Fruit fly (Drosophila melanogaster): Measurements from ENCODE around the gene PTPMT1.

Gene PTPMT1

DNA sequence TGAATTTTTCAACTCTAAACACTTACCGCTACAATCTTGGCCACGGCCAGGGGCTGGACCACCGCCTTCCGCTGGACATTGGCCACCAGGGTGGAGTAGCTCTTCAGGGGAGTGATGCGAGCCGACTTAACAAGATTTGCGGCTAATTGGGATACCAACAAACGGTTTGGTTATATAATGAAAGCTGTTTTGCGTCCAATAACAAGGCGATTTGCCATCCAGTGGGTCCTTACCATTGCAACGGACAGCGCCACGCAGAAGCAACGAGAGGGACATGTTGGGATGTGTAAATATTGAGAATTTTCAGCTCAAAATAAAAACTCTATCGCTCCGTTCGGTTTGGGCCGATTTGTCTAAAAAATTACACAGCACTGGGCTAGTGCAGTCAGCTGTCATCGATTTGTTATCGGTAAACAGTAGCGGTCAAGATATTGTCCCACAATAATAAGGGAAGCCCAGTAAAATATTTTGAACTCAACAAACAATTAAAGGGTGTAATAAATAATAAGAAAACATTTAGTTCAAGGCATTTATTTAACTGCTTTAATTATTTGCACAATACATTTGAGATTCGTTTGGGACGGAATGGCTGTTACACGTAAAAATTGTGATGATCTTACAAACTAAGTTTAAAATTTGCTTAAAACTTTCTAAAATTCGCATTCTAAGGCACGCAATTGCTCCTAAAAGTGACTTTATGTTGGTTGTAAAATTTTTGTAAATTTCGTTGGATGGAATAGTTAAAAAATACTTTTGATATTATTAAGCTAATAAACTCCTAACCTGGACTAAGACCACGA, 2.3 kb downstream of the PTPMT1 start, which contains the start of gene SdhD (continued):
- TF ChIP-seq CG15479 (GFP tag; optimal IDR thresholded peaks at IDR 0.05) (no peak), caup (GFP tag; optimal IDR thresholded peaks at IDR 0.05; ENCODE audit: severe bottlenecking) (no peak), org-1 (GFP tag; optimal IDR thresholded peaks at IDR 0.05) (no peak), dm (GFP tag; optimal IDR thresholded peaks at IDR 0.05) (no peak), HmgD (GFP tag; optimal IDR thresholded peaks at IDR 0.05) (no peak), CG6254 (GFP tag; optimal IDR thresholded peaks at IDR 0.05) (no peak), CG4617 (GFP tag; optimal IDR thresholded peaks at IDR 0.05; ENCODE audit: borderline replicate concordance) (peak; percentile 77), CrebB (tag; optimal IDR thresholded peaks at IDR 0.05) (no peak), ac (GFP tag; optimal IDR thresholded peaks at IDR 0.05) (no peak), Ssrp (tag; optimal IDR thresholded peaks at IDR 0.05) (no peak), lilli (GFP tag; optimal IDR thresholded peaks at IDR 0.05) (peak; percentile 58), D19A (tag; optimal IDR thresholded peaks at IDR 0.05) (no peak), Kr (GFP tag; optimal IDR thresholded peaks at IDR 0.05) (no peak), dan (GFP tag; IDR thresholded peaks at IDR 0.05) (no peak), unc-4 (GFP tag; IDR thresholded peaks at IDR 0.05; ENCODE audit: partially characterized antibody) (peak; percentile 48), CG15073 (GFP tag; optimal IDR thresholded peaks at IDR 0.05) (peak; percentile 99), Oaz (GFP tag; IDR thresholded peaks at IDR 0.05) (no peak), Bdp1 (GFP tag; optimal IDR thresholded peaks at IDR 0.05) (no peak), CG13894 (tag; optimal IDR thresholded peaks at IDR 0.05) (no peak), mam (GFP tag; optimal IDR thresholded peaks at IDR 0.05) (peak; percentile 47), CG1024 (GFP tag; IDR thresholded peaks at IDR 0.05) (no peak), Neu2 (GFP tag; optimal IDR thresholded peaks at IDR 0.05; ENCODE audit: borderline replicate concordance) (peak; percentile 66), CG2116 (GFP tag; optimal IDR thresholded peaks at IDR 0.05) (peak; percentile 21), ftz-f1 (GFP tag; optimal IDR thresholded peaks at IDR 0.05) (no peak), CTCF (GFP tag; optimal IDR thresholded peaks at IDR 0.05) (no peak), CG4424 (GFP tag; optimal IDR thresholded peaks at IDR 0.05) (no peak), Usf (GFP tag; optimal IDR thresholded peaks at IDR 0.05) (no peak), pho (GFP tag; optimal IDR thresholded peaks at IDR 0.05) (no peak), CG15601 (tag; optimal IDR thresholded peaks at IDR 0.05) (no peak), CG10267 (tag; optimal IDR thresholded peaks at IDR 0.05) (peak; percentile 92), exex (tag; optimal IDR thresholded peaks at IDR 0.05) (peak; percentile 27), Drgx (GFP tag; IDR thresholded peaks at IDR 0.05) (no peak), vvl (GFP tag; IDR thresholded peaks at IDR 0.05) (peak; percentile 40; the same call in 1 of the 2 replicates), CG8765 (GFP tag; IDR thresholded peaks at IDR 0.05) (no peak), hb (GFP tag; IDR thresholded peaks at IDR 0.05; ENCODE audit: partially characterized antibody) (no peak), CG1602 (GFP tag; optimal IDR thresholded peaks at IDR 0.05) (no peak), CG6175 (GFP tag; IDR thresholded peaks at IDR 0.05) (no peak), CG3281 (GFP tag; optimal IDR thresholded peaks at IDR 0.05) (no peak), CG18619 (GFP tag; optimal IDR thresholded peaks at IDR 0.05) (no peak), CG3065 (GFP tag; optimal IDR thresholded peaks at IDR 0.05) (no peak), eyg (GFP tag; optimal IDR thresholded peaks at IDR 0.05) (no peak), otp (GFP tag; IDR thresholded peaks at IDR 0.05) (no peak), sima (GFP tag; optimal IDR thresholded peaks at IDR 0.05) (no peak), CG2120 (GFP tag; optimal IDR thresholded peaks at IDR 0.05) (peak; percentile 61), CG11723 (GFP tag; optimal IDR thresholded peaks at IDR 0.05) (no peak), p53 (GFP tag; optimal IDR thresholded peaks at IDR 0.05) (no peak), CG10147 (GFP tag; optimal IDR thresholded peaks at IDR 0.05) (no peak), CG43689 (GFP tag; IDR thresholded peaks at IDR 0.05) (no peak)
